Worm (Caenorhabditis elegans): ENCODE results near the gene srm-5.

Gene srm-5

DNA sequence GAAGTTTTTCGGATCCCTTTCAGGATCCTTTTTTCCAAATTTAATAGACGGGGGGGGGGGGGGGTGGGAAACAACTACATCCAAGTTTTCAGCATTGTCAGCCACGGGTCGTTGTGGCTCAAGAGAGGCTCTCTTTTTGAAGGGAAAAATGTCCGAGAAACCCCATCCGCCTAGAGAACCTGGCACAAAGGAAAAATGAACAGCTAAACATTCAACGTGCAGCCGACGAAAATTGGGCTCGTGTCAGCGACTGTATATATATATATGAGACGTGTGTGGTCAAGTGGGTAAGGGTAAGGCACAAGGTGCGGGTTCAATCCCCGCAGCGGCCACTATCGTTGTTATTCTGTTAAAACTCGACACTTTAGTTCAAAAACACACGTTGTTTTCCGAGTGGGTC lies 23.6 kb downstream of the srm-5 start, which contains the start of gene Y49A3A.4:
TSS of gene Y49A3A.4 (minus strand) at position 314 of the 400 bp plus-strand sequence.
- TF ChIP-seq hlh-1 (tag; optimal IDR thresholded peaks at IDR 0.05) (no peak), mls-2 (tag; optimal IDR thresholded peaks at IDR 0.05) (no peak), zip-8 (tag; optimal IDR thresholded peaks at IDR 0.05) (no peak), nhr-12 (tag; optimal IDR thresholded peaks at IDR 0.05) (no peak), nhr-237 (tag; optimal IDR thresholded peaks at IDR 0.05) (no peak), nhr-2 (tag; optimal IDR thresholded peaks at IDR 0.05) (no peak), elt-1 (tag; optimal IDR thresholded peaks at IDR 0.05; ENCODE audit: borderline replicate concordance, insufficient read depth) (no peak), ztf-11 (tag; optimal IDR thresholded peaks at IDR 0.05) (no peak)

DNA sequence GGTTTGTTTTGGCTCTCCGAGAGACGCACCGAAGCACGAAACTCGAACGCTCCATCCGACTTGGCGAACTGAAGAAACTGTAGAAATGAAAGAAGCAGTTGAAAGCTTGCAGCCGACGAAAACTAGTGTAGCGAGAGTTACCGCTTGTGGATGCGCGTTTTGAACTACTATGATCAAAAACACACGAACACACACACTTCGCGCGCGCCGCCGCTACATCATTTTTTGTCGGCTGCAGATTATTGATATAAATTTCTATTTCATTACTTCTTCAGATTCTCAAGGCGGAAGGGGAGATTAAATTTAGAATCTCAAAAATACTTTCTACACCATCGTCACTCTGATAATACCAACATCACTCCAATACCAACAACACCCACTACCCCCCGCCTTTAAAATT lies 27.0 kb downstream of the srm-5 start:
- no peak for TF ChIP-seq sem-2 (GFP tag; optimal IDR thresholded peaks at IDR 0.05)
- no peak for TF ChIP-seq pha-4 (tag; optimal IDR thresholded peaks at IDR 0.05)

DNA sequence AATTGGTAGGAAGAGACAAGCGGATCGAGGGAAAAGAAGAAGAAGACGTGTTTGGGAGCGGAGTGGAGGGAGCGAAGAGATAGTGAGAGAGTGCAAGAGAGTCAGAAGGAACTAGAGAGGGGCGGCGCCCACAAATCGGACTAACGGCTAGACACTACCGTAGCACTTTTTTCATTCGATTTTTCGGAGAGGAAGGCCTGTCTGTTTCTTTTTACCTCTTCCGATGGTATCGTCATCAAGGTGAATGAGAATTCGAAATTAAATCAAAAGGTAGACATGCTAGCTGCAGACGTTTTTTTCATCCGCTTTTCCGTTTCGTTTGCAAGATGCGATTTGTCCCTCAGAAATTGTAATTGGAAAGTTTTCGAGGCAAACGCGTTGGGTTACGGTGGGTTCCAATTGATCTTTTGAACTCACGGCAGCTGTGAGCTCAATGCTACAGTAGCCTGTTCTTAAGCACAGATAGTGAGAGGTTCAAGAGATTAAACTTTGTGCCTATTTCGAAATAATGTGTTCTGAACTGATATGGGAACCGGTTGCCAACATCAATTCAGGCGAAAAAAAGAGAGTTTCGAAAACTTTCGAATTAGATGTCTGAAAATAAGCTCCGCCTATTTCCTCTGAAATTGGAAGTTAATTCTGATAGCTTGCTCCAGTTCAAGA lies 29.7 kb downstream of the srm-5 start:
- TF ChIP-seq sem-2 (GFP tag; optimal IDR thresholded peaks at IDR 0.05) (no peak), lsy-2 (tag; optimal IDR thresholded peaks at IDR 0.05) (peak; percentile 60), drap-1 (GFP tag; optimal IDR thresholded peaks at IDR 0.05) (no peak), nhr-237 (tag; optimal IDR thresholded peaks at IDR 0.05) (no peak), blmp-1 (tag; optimal IDR thresholded peaks at IDR 0.05) (no peak)

DNA sequence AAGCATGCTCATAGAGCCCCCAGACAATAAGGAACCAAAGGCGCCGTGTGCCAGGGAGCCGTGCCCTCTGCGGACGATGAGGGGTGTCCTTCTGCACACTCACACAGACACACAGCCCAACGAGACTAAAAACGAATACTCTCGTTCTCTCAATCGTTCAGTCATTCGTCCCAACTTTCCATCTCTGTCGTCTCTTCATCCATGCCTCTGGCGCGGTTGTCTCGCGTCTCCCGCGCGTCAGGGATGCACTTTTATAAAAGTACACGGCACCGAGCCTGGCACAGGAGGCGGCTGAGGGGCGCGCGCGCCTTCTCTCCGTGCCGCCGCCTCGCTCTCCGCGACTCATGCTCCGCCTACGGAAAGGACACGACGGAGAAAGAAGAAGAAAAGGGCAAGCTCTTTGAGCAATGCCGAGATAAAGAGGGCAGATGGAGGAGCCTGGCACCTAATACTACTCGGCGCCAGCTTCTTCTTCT lies 31.5 kb downstream of the srm-5 start:
- TF ChIP-seq unc-39 (tag; optimal IDR thresholded peaks at IDR 0.05) (no peak), drap-1 (GFP tag; optimal IDR thresholded peaks at IDR 0.05) (no peak), mep-1 (tag; optimal IDR thresholded peaks at IDR 0.05) (no peak), nhr-237 (tag; optimal IDR thresholded peaks at IDR 0.05) (no peak), unc-120 (tag; optimal IDR thresholded peaks at IDR 0.05; ENCODE audit: poor library complexity, severe bottlenecking) (no peak), snpc-4 (tag; optimal IDR thresholded peaks at IDR 0.05) (no peak), mab-5 (tag; optimal IDR thresholded peaks at IDR 0.05) (no peak), ces-1 (GFP tag; optimal IDR thresholded peaks at IDR 0.05) (no peak), ztf-11 (tag; optimal IDR thresholded peaks at IDR 0.05) (no peak), lin-32 (GFP tag; optimal IDR thresholded peaks at IDR 0.05) (no peak), bed-3 (GFP tag; optimal IDR thresholded peaks at IDR 0.05) (no peak), mls-2 (tag; optimal IDR thresholded peaks at IDR 0.05) (no peak), pha-4 (tag; optimal IDR thresholded peaks at IDR 0.05) (no peak), ceh-43 (GFP tag; optimal IDR thresholded peaks at IDR 0.05) (no peak), ceh-83 (GFP tag; optimal IDR thresholded peaks at IDR 0.05) (no peak), nhr-76 (tag; optimal IDR thresholded peaks at IDR 0.05) (no peak), hlh-1 (tag; optimal IDR thresholded peaks at IDR 0.05) (no peak)

DNA sequence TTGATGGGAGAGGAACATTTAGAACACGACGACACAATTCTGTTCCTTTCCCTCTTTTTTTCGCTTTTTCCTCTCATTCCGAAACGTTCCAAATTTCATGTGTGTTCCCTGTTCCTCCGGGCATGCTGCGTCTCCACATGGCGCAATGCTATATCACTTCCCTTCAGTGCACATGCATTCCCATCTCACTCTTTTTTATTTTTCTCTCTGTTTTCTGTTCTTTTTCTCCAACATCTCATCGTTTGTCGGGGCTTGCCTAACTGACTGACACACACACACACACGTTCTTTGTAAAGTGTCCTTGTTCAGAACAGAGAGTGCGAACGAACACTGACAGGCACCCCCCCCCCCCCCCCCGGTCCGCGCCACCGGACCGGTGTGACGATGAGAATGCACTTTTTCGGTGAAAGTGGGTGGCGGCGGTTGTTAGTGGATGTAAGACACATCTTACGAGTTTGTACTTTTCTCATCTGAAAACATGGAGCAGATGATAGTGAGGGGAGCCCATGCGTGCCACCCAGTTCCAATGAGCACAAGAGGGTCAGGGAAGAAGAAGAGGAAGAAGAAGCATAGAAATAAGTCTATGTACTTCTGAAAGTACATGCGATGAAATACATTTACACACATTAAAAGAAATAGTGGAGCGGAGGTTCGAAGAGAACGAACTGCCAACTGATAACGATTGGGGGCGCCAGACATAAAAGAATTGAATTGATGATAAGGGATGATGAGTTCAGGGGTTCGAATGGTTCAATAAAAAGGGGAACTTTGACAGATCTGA lies 33.5 kb downstream of the srm-5 start:
- peak; percentile 33 for TF ChIP-seq lin-32 (GFP tag; optimal IDR thresholded peaks at IDR 0.05)
- TF ChIP-seq ztf-11 (tag; optimal IDR thresholded peaks at IDR 0.05) = no peak
- peak; percentile 21 for TF ChIP-seq drap-1 (GFP tag; optimal IDR thresholded peaks at IDR 0.05)
- TF ChIP-seq M03D4.4 (tag; optimal IDR thresholded peaks at IDR 0.05) = no peak
- TF ChIP-seq bed-3 (GFP tag; optimal IDR thresholded peaks at IDR 0.05) = no peak
- TF ChIP-seq sptf-1 (tag; optimal IDR thresholded peaks at IDR 0.05) = peak; percentile 11

DNA sequence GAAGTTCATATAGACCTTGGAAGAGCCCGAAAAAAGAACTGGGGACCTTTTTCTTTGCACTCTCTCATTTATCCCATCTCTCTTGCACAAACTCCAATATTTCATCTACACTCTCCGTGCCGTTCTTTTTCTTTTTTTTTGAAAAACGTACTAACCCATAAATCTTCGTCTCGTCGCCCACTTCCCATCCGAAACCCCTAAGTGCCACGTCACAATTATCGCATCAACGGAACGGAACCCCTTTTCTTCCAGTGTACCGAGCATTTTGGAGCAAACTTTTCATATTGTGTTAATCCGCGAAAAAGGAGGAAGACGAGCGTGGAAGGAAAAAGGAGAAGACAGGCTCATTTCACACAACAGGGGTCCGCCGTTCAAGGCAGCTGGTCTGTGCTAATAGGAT lies 34.4 kb downstream of the srm-5 start:
- TF ChIP-seq cnd-1 (tag; optimal IDR thresholded peaks at IDR 0.05) (no peak), nhr-76 (tag; optimal IDR thresholded peaks at IDR 0.05) (no peak), bed-3 (GFP tag; optimal IDR thresholded peaks at IDR 0.05) (no peak), sem-2 (GFP tag; optimal IDR thresholded peaks at IDR 0.05) (no peak), unc-120 (tag; optimal IDR thresholded peaks at IDR 0.05; ENCODE audit: poor library complexity, severe bottlenecking) (no peak), mep-1 (tag; optimal IDR thresholded peaks at IDR 0.05) (no peak), ceh-83 (GFP tag; optimal IDR thresholded peaks at IDR 0.05) (no peak)

Data from whole organism, mixed stage, embryonic.